Worm (Caenorhabditis elegans): Measurements from ENCODE around the gene M02D8.2.

Gene M02D8.2

DNA sequence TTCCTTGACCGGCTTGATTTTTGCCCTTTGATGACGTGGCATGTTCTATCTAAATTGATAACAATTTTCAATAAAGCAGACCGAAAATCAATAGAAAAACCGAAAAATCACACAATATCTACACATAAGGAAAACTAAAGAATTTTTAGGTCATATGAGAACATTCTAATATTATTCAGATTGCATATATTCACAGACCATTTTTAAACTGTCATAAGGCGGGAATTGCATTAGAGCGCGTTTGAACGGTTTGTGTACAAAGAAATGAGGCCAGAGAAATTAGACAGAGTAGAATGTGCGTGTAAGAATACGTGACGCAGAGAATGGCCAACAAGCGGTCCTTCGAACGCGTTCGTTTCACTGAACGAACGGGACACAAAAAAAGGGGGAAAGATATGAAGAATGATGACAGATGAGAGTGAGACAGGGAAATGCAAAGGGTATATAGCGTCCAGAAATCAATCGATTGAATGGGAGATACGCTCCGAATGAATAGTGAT is 2.5 kb upstream of the M02D8.2 start, which contains the start of gene M02D8.3 (continued):
- TF ChIP-seq pha-4 (GFP tag; IDR thresholded peaks at IDR 0.05) (no peak), pha-4 (tag; optimal IDR thresholded peaks at IDR 0.05) (peak; percentile 48), mxl-2 (GFP tag; conservative IDR thresholded peaks at IDR 0.05) (no peak), nhr-48 (tag; optimal IDR thresholded peaks at IDR 0.05) (no peak), nhr-111 (GFP tag; optimal IDR thresholded peaks at IDR 0.05) (no peak), mes-2 (tag; optimal IDR thresholded peaks at IDR 0.05; ENCODE audit: poor library complexity, severe bottlenecking) (peak; percentile 62), fos-1 (tag; optimal IDR thresholded peaks at IDR 0.05) (no peak), hmg-1.1 (GFP tag; IDR thresholded peaks at IDR 0.05) (0 out of 2 replicates have a peak, but pooled peaks have one; percentile 41), tag-97 (GFP tag; IDR thresholded peaks at IDR 0.05) (no peak), hif-1 (tag; optimal IDR thresholded peaks at IDR 0.05) (peak in 1 of 2 experiments; percentile 41), daf-16 (GFP tag; optimal IDR thresholded peaks at IDR 0.05) (no peak), daf-16 (tag; optimal IDR thresholded peaks at IDR 0.05) (no peak), ceh-44 (GFP tag; IDR thresholded peaks at IDR 0.05) (no peak), saeg-2 (GFP tag; IDR thresholded peaks at IDR 0.05) (no peak), lin-1 (GFP tag; IDR thresholded peaks at IDR 0.05) (0 out of 2 replicates have a peak, but pooled peaks have one; percentile 13), ama-1 (optimal IDR thresholded peaks at IDR 0.05) (no peak), nhr-77 (tag; optimal IDR thresholded peaks at IDR 0.05) (peak; percentile 45), ZK546.5 (tag; optimal IDR thresholded peaks at IDR 0.05) (no peak), cey-2 (tag; optimal IDR thresholded peaks at IDR 0.05; ENCODE audit: borderline replicate concordance, insufficient read depth) (no peak), R02D3.7 (tag; optimal IDR thresholded peaks at IDR 0.05) (no peak), madf-5 (GFP tag; IDR thresholded peaks at IDR 0.05) (no peak), duxl-1 (tag; optimal IDR thresholded peaks at IDR 0.05; ENCODE audit: poor library complexity) (no peak), F37D6.2 (tag; optimal IDR thresholded peaks at IDR 0.05) (peak; percentile 10), egl-43 (GFP tag; IDR thresholded peaks at IDR 0.05) (no peak), set-16 (GFP tag; IDR thresholded peaks at IDR 0.05) (no peak), lin-29 (GFP tag; IDR thresholded peaks at IDR 0.05) (no peak), zfp-3 (GFP tag; conservative IDR thresholded peaks at IDR 0.05) (no peak), zip-11 (GFP tag; IDR thresholded peaks at IDR 0.05) (no peak), Y75B8A.6 (GFP tag; IDR thresholded peaks at IDR 0.05) (no peak), nhr-6 (tag; optimal IDR thresholded peaks at IDR 0.05) (peak; percentile 10), rbr-2 (tag; optimal IDR thresholded peaks at IDR 0.05) (peak; percentile 57), mdt-29 (GFP tag; IDR thresholded peaks at IDR 0.05) (no peak), T20F7.1 (GFP tag; optimal IDR thresholded peaks at IDR 0.05) (peak; percentile 10), ztf-11 (tag; optimal IDR thresholded peaks at IDR 0.05) (no peak), ztf-7 (tag; optimal IDR thresholded peaks at IDR 0.05) (peak; percentile 5), dmd-8 (GFP tag; IDR thresholded peaks at IDR 0.05) (no peak), F26F4.8 (GFP tag; conservative IDR thresholded peaks at IDR 0.05) (no peak), ZK337.2 (GFP tag; IDR thresholded peaks at IDR 0.05) (no peak), dve-1 (tag; optimal IDR thresholded peaks at IDR 0.05; ENCODE audit: insufficient read depth) (peak; percentile 71), snpc-4 (tag; optimal IDR thresholded peaks at IDR 0.05) (no peak), hlh-11 (tag; optimal IDR thresholded peaks at IDR 0.05) (peak; percentile 70), mxl-3 (GFP tag; optimal IDR thresholded peaks at IDR 0.05) (peak; percentile 83), lsy-2 (tag; optimal IDR thresholded peaks at IDR 0.05) (peak in 1 of 2 experiments; percentile 69), ceh-28 (tag; optimal IDR thresholded peaks at IDR 0.05) (peak; percentile 23), daf-12 (tag; optimal IDR thresholded peaks at IDR 0.05) (no peak), Y48G9A.11 (GFP tag; IDR thresholded peaks at IDR 0.05) (no peak), dpl-1 (GFP tag; optimal IDR thresholded peaks at IDR 0.05) (peak; percentile 66), T26A8.4 (GFP tag; IDR thresholded peaks at IDR 0.05) (no peak), tra-1 (GFP tag; IDR thresholded peaks at IDR 0.05) (no peak)
